Worm (Caenorhabditis elegans): Measurements from ENCODE around the gene col-37.

- TF ChIP-seq K11D2.4 (GFP tag; IDR thresholded peaks at IDR 0.05) (no peak), ZK185.1 (tag; optimal IDR thresholded peaks at IDR 0.05; ENCODE audit: poor library complexity, severe bottlenecking) (no peak), attf-5 (GFP tag; optimal IDR thresholded peaks at IDR 0.05) (no peak), ztf-26 (tag; optimal IDR thresholded peaks at IDR 0.05) (no peak), ama-1 (optimal IDR thresholded peaks at IDR 0.05) (peak; percentile 15), ama-1 (GFP tag; optimal IDR thresholded peaks at IDR 0.05) (peak in 1 of 2 experiments; percentile 72), F39B2.1 (GFP tag; IDR thresholded peaks at IDR 0.05) (no peak), F49E8.2 (tag; optimal IDR thresholded peaks at IDR 0.05; ENCODE audit: insufficient read depth) (peak; percentile 16), xnd-1 (tag; optimal IDR thresholded peaks at IDR 0.05) (no peak), unc-62 (GFP tag; optimal IDR thresholded peaks at IDR 0.05) (no peak), ztf-22 (GFP tag; optimal IDR thresholded peaks at IDR 0.05) (no peak), Y53G8AR.9 (GFP tag; conservative IDR thresholded peaks at IDR 0.05) (0 out of 2 replicates have a peak, but pooled peaks have one; percentile 36)
Observed at ce11 chrV:12192129-12192528, 24.6 kb upstream of the col-37 start, which contains the start of gene rnp-1.

Data from whole organism, young adult.